Fruit fly (Drosophila melanogaster): ENCODE results near the gene Adi1.
A peak's percentile ranks its signal among the peaks of the same experiment; 100 is the strongest.

Adi1 gene

dm6 chr3L:10674145-10674547 lies 11.0 kb downstream of the Adi1 start (continued):
- TF ChIP-seq CG10543 (GFP tag; optimal IDR thresholded peaks at IDR 0.05) (no peak), zfh2 (GFP tag; optimal IDR thresholded peaks at IDR 0.05) (no peak), gcm2 (GFP tag; optimal IDR thresholded peaks at IDR 0.05) (no peak), CG31441 (GFP tag; IDR thresholded peaks at IDR 0.05) (no peak), tup (GFP tag; optimal IDR thresholded peaks at IDR 0.05) (no peak), CG4282 (GFP tag; optimal IDR thresholded peaks at IDR 0.05) (no peak), CG2199 (GFP tag; IDR thresholded peaks at IDR 0.05) (peak; percentile 42; the same call in 1 of the 3 replicates), otp (GFP tag; IDR thresholded peaks at IDR 0.05) (no peak), ro (GFP tag; IDR thresholded peaks at IDR 0.05) (no peak), CG15269 (tag; optimal IDR thresholded peaks at IDR 0.05) (no peak), jing (GFP tag; optimal IDR thresholded peaks at IDR 0.05) (no peak), jigr1 (GFP tag; IDR thresholded peaks at IDR 0.05) (no peak), CTCF (GFP tag; optimal IDR thresholded peaks at IDR 0.05) (no peak), Gug (GFP tag; IDR thresholded peaks at IDR 0.05) (no peak), CG34422 (GFP tag; IDR thresholded peaks at IDR 0.05) (no peak), crol (GFP tag; IDR thresholded peaks at IDR 0.05) (peak; percentile 70), Fer3 (tag; optimal IDR thresholded peaks at IDR 0.05) (no peak), dysf (GFP tag; IDR thresholded peaks at IDR 0.05) (no peak), ato (GFP tag; IDR thresholded peaks at IDR 0.05; ENCODE audit: partially characterized antibody) (no peak), ara (GFP tag; IDR thresholded peaks at IDR 0.05) (no peak), dati (GFP tag; IDR thresholded peaks at IDR 0.05) (no peak), CG17359 (tag; optimal IDR thresholded peaks at IDR 0.05) (no peak), Trl (optimal IDR thresholded peaks at IDR 0.05) (peak; percentile 79 to 85), Trl (GFP tag; optimal IDR thresholded peaks at IDR 0.05) (no peak), CG30020 (tag; optimal IDR thresholded peaks at IDR 0.05) (no peak), HmgD (GFP tag; optimal IDR thresholded peaks at IDR 0.05) (no peak), Fer2 (tag; optimal IDR thresholded peaks at IDR 0.05) (no peak), hth (optimal IDR thresholded peaks at IDR 0.05) (no peak), CG5953 (GFP tag; IDR thresholded peaks at IDR 0.05) (no peak), Med (GFP tag) (peak; percentile 39), CG17802 (tag; optimal IDR thresholded peaks at IDR 0.05) (no peak), CG43689 (GFP tag; IDR thresholded peaks at IDR 0.05) (no peak), run (tag; optimal IDR thresholded peaks at IDR 0.05) (no peak), CG5180 (GFP tag; optimal IDR thresholded peaks at IDR 0.05) (no peak), CG4360 (GFP tag; IDR thresholded peaks at IDR 0.05) (0 out of 2 replicates have a peak, but pooled peaks have one; percentile 41), NC2β (GFP tag; optimal IDR thresholded peaks at IDR 0.05) (no peak), CG17385 (GFP tag; optimal IDR thresholded peaks at IDR 0.05) (peak; percentile 88), CG7271 (tag; optimal IDR thresholded peaks at IDR 0.05) (no peak), peb (GFP tag; IDR thresholded peaks at IDR 0.05) (no peak), lbe (GFP tag; optimal IDR thresholded peaks at IDR 0.05) (no peak), Max (GFP tag; optimal IDR thresholded peaks at IDR 0.05) (no peak), CG15514 (GFP tag; optimal IDR thresholded peaks at IDR 0.05) (no peak), Eip74EF (GFP tag; optimal IDR thresholded peaks at IDR 0.05) (no peak), CG8089 (GFP tag; optimal IDR thresholded peaks at IDR 0.05) (no peak), BEAF-32 (GFP tag; optimal IDR thresholded peaks at IDR 0.05) (no peak), CG2129 (GFP tag; IDR thresholded peaks at IDR 0.05; ENCODE audit: partially characterized antibody) (no peak), CG9817 (tag; optimal IDR thresholded peaks at IDR 0.05) (no peak), CkIIα-i1 (GFP tag; IDR thresholded peaks at IDR 0.05) (no peak), luna (GFP tag; optimal IDR thresholded peaks at IDR 0.05) (no peak), fd96Cb (tag; optimal IDR thresholded peaks at IDR 0.05) (no peak), Nf-YC (tag; optimal IDR thresholded peaks at IDR 0.05) (peak; percentile 17), CG1603 (tag; optimal IDR thresholded peaks at IDR 0.05) (no peak), cato (GFP tag; optimal IDR thresholded peaks at IDR 0.05; ENCODE audit: borderline replicate concordance) (no peak)
